Worm (Caenorhabditis elegans): ENCODE data around the gene srbc-16.

Gene srbc-16

ce11 chrV:2206181-2206580, 24.3 kb downstream of the srbc-16 start, which contains the start of gene srt-40:
TSS of gene srt-40 (minus strand) at chrV:2206281.
- no peak for TF ChIP-seq unc-62 (GFP tag; optimal IDR thresholded peaks at IDR 0.05)

DNA sequence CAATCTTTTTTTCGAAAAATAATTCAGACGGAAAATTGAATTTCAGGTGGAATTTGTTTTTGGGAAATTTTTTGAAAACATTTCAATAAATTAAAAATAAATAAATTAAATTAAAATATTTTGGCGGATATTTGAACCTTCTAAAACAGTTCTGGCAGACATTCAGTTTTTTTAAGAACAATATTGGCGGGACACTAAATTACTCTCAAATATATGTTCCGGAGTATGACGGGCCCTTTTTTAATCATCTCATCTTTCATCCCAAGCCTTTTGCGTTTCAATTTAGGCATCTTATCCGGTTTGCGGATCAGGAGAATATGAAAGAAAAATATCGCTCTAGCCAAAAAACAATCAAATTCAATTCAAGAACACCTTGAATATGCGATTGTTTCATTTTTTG, 25.0 kb downstream of the srbc-16 start, which contains the start of gene svh-11:
Gene svh-11, plus strand, starts transcription at position 301 of the 400 bp plus-strand sequence.
- TF ChIP-seq unc-62 (GFP tag; optimal IDR thresholded peaks at IDR 0.05) = no peak

DNA sequence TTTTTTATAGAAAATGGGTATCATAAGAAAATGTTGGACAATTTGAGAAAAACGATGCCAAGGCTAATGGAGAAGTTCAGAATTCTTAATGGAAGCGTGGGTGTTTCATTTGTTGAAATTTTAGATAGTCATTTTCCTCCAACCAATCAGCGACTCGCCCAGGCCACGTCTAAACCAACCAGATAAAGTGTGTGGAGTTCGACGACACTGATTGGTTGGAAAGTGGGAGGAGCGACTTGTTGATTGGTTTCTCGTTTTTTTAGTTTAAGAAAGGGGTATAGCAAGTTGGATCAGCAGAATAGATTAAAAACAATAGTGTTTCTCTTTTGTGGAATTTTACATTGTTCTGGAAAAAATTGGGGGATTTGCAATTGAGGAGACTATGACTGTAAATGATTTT, 25.7 kb downstream of the srbc-16 start:
- no peak for TF ChIP-seq unc-62 (GFP tag; optimal IDR thresholded peaks at IDR 0.05)

- no peak for TF ChIP-seq unc-62 (GFP tag; optimal IDR thresholded peaks at IDR 0.05)
Observed at ce11 chrV:2211936-2212335, 30.1 kb downstream of the srbc-16 start, which contains the start of gene nhr-133. TSS of gene nhr-133 (minus strand) at chrV:2212118.

ce11 chrV:2214428-2215038, 32.7 kb downstream of the srbc-16 start, which contains the start of gene nhr-184:
TSS of gene nhr-184 (minus strand) at chrV:2214478.
- TF ChIP-seq unc-62 (GFP tag; optimal IDR thresholded peaks at IDR 0.05) = no peak

- no peak for TF ChIP-seq unc-62 (GFP tag; optimal IDR thresholded peaks at IDR 0.05)
Observed at ce11 chrV:2215352-2215751, 33.5 kb downstream of the srbc-16 start, which contains the start of gene nstp-8. TSS of gene nstp-8 (plus strand) at chrV:2215652.

- no peak for TF ChIP-seq unc-62 (GFP tag; optimal IDR thresholded peaks at IDR 0.05)
Observed at ce11 chrV:2216927-2217326, 35.1 kb downstream of the srbc-16 start.

- TF ChIP-seq unc-62 (GFP tag; optimal IDR thresholded peaks at IDR 0.05) = no peak
Observed at ce11 chrV:2218803-2219202, 37.0 kb downstream of the srbc-16 start, which contains the start of gene nhr-56. TSS of gene nhr-56 (plus strand) at chrV:2219004.

DNA sequence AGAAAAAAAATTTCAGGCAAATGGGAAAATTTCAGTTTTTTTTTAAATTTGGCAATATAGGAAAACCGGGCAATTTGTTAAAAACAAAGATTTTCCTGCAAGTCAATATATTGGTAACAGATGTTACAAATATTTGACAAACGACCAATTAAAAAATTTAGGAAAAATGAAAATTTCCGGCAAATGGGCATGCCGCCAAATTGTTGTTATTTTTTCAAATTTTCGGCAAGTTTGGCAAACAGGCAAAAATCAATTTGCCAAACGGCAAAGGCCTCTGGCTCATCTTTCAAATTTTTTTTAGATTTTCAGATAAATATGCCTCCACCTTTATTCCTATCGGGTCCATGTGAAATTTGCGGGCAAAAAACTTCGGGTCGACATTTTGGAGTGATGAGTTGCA, 39.9 kb downstream of the srbc-16 start, which contains the start of gene nhr-128:
Gene nhr-128, plus strand, starts transcription at position 301 of the 400 bp plus-strand sequence.
- TF ChIP-seq unc-62 (GFP tag; optimal IDR thresholded peaks at IDR 0.05) = no peak

DNA sequence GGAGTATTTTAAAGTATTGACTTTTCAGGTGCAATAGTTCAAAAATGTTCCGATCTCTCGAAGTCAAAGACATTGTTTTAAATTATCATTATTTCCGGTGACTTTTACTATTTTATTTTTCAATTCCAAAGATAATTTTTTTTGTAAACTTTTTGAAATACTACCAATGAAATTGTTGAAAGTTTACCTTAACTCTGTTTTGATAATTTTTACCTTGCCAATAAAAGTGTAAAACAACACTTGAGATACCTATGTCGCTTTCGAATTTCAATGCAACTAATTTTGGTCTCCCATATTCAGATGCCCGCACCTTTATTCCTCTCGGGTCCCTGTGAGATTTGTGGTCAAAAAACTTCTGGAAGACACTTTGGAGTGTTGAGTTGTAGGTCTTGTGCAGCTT, 43.3 kb downstream of the srbc-16 start, which contains the start of gene nhr-103:
Gene nhr-103, plus strand, starts transcription at position 301 of the 400 bp plus-strand sequence.
- no peak for TF ChIP-seq unc-62 (GFP tag; optimal IDR thresholded peaks at IDR 0.05)

DNA sequence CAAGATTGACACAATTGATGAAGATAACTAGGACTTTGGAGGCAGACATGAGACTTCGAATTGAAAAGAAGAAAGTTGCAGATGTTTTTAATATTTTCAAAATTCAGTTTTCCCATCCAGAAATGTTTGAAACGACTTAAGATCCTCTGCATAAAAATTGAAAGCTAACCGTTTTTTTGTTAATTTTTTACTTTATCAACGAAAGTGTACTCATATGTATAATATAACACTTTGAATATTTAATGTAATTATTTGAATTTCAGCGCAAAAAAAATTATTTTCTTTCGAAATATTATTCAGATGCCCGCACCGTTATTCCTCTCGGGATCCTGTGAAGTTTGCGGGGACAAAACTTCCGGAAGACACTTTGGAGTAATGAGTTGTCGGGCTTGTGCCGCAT, 45.1 kb downstream of the srbc-16 start, which contains the start of gene nhr-18:
Gene nhr-18, plus strand, starts transcription at position 301 of the 400 bp plus-strand sequence.
- TF ChIP-seq unc-62 (GFP tag; optimal IDR thresholded peaks at IDR 0.05) = no peak

DNA sequence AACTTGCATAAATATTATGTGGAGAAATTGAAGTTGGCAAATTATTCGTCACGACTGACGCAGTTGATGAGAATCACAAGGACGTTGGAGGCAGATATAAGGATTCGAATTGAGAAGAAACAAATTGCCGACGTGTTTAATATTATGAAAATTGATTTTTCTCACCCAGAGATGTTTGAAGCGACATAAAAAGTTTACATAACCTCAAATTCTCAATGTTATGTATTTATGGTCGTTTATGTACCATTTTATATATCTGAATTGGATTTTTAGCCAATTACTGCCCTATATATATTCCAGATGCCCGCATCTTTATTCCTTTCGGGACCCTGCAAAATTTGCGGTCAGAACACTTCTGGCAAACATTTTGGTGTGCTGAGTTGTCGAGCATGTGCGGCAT, 46.9 kb downstream of the srbc-16 start, which contains the start of gene nhr-126:
Gene nhr-126, plus strand, starts transcription at position 301 of the 400 bp plus-strand sequence.
- TF ChIP-seq unc-62 (GFP tag; optimal IDR thresholded peaks at IDR 0.05) = no peak

ce11 chrV:2230912-2231311, 49.1 kb downstream of the srbc-16 start, which contains the start of gene nhr-134:
TSS of gene nhr-134 (plus strand) at chrV:2231223.
- no peak for TF ChIP-seq unc-62 (GFP tag; optimal IDR thresholded peaks at IDR 0.05)
